Fruit fly (Drosophila melanogaster) whole organism, embryonic: ENCODE results near the gene Pex7.

ENCODE experiments used
- Atf3 ChIP-seq: fragments of 200-800 bp; sonication (Bioruptor generic); optimal IDR thresholded peaks from 3 replicates; lab custom pipeline; 2016; ENCODE audit warnings: missing biosample characterization, missing genetic modification characterization
- CG10274 ChIP-seq: fragments of 200-800 bp; sonication (Bioruptor generic); optimal IDR thresholded peaks from 3 replicates; lab custom pipeline; 2017; ENCODE audit warnings: missing biosample characterization, mild to moderate bottlenecking, missing genetic modification characterization
- CG10654 ChIP-seq: fragments of 200-800 bp; sonication (Bioruptor generic); optimal IDR thresholded peaks from 2 replicates; lab custom pipeline; 2016; ENCODE audit warnings: missing biosample characterization, missing genetic modification characterization
- CG11398 ChIP-seq: fragments of 200-800 bp; sonication (Bioruptor generic); optimal IDR thresholded peaks from 2 replicates; lab custom pipeline; 2016; ENCODE audit warnings: missing biosample characterization, missing genetic modification characterization
- CG12219 ChIP-seq: fragments of 200-800 bp; sonication (Bioruptor generic); optimal IDR thresholded peaks from 3 replicates; lab custom pipeline; 2018; ENCODE audit warnings: missing biosample characterization, mild to moderate bottlenecking, missing genetic modification characterization
- CG12299 ChIP-seq: fragments of 200-800 bp; sonication (Bioruptor generic); optimal IDR thresholded peaks from 2 replicates; lab custom pipeline; 2018; ENCODE audit warnings: missing biosample characterization, mild to moderate bottlenecking, missing genetic modification characterization
- CG12391 ChIP-seq: fragments of 200-800 bp; sonication (Bioruptor generic); optimal IDR thresholded peaks from 3 replicates; lab custom pipeline; 2018; ENCODE audit warnings: missing biosample characterization, mild to moderate bottlenecking, missing genetic modification characterization, moderate library complexity
- CG12659 ChIP-seq: fragments of 200-800 bp; sonication (Bioruptor generic); optimal IDR thresholded peaks from 3 replicates; lab custom pipeline; 2017; ENCODE audit warnings: mild to moderate bottlenecking, missing biosample characterization, missing genetic modification reagents, missing genetic modification characterization
- CG15073 ChIP-seq: fragments of 200-800 bp; sonication (Bioruptor generic); optimal IDR thresholded peaks from 2 replicates; lab custom pipeline; 2016; ENCODE audit warnings: missing biosample characterization, missing genetic modification characterization
- CG17612 ChIP-seq: fragments of 200-800 bp; sonication (Bioruptor generic); IDR thresholded peaks from 2 replicates; pipeline ENCODE4 v1.3.6; 2022; ENCODE audit warnings: missing biosample characterization, missing genetic modification characterization
- CG18011 ChIP-seq: fragments of 200-800 bp; sonication (Bioruptor generic); optimal IDR thresholded peaks from 2 replicates; lab custom pipeline; 2017; ENCODE audit warnings: missing biosample characterization, missing genetic modification characterization, mild to moderate bottlenecking, moderate library complexity, missing genotype
- CG18619 ChIP-seq: fragments of 200-800 bp; sonication (Bioruptor generic); optimal IDR thresholded peaks from 3 replicates; lab custom pipeline; 2017; ENCODE audit warnings: missing biosample characterization, mild to moderate bottlenecking, missing genetic modification characterization
- CG2875 ChIP-seq: fragments of 200-800 bp; sonication (Bioruptor generic); optimal IDR thresholded peaks from 2 replicates; lab custom pipeline; 2017; ENCODE audit warnings: missing biosample characterization, mild to moderate bottlenecking, missing genetic modification characterization, missing genetic modification reagents
- CG4328 ChIP-seq: fragments of 200-800 bp; sonication (Bioruptor generic); optimal IDR thresholded peaks from 3 replicates; lab custom pipeline; 2017; ENCODE audit warnings: missing biosample characterization, missing genetic modification reagents, missing genetic modification characterization
- CG4617 ChIP-seq: fragments of 200-800 bp; sonication (Bioruptor generic); optimal IDR thresholded peaks from 3 replicates; lab custom pipeline; 2016; ENCODE audit warnings: missing biosample characterization, missing genetic modification characterization, borderline replicate concordance
- CG4820 ChIP-seq: fragments of 200-800 bp; sonication (Bioruptor generic); optimal IDR thresholded peaks from 3 replicates; lab custom pipeline; 2016; ENCODE audit warnings: missing biosample characterization, missing genetic modification characterization
- CG6175 ChIP-seq: fragments of 200-800 bp; sonication (Bioruptor generic); IDR thresholded peaks from 3 replicates; pipeline ENCODE4 v1.3.6; 2022; ENCODE audit warnings: missing biosample characterization, missing genetic modification characterization
- CG7928 ChIP-seq: fragments of 200-800 bp; sonication (Bioruptor generic); optimal IDR thresholded peaks from 2 replicates; lab custom pipeline; 2017; ENCODE audit warnings: missing biosample characterization, mild to moderate bottlenecking, missing genetic modification characterization
- CG9437 ChIP-seq: fragments of 200-800 bp; sonication (Bioruptor generic); optimal IDR thresholded peaks from 2 replicates; lab custom pipeline; 2018; ENCODE audit warnings: missing biosample characterization, mild to moderate bottlenecking, missing genetic modification characterization
- CG9932 ChIP-seq: fragments of 200-800 bp; sonication (Bioruptor generic); IDR thresholded peaks from 2 replicates; pipeline ENCODE4 v1.3.6; 2022; ENCODE audit warnings: missing biosample characterization, missing genetic modification characterization
- CrebB ChIP-seq: fragments of 200-800 bp; sonication (Bioruptor generic); optimal IDR thresholded peaks from 3 replicates; lab custom pipeline; 2018; ENCODE audit warnings: missing biosample characterization, mild to moderate bottlenecking, missing genetic modification characterization
- Dad ChIP-seq: fragments of 200-800 bp; sonication (Bioruptor generic); optimal IDR thresholded peaks from 3 replicates; lab custom pipeline; 2016; ENCODE audit warnings: missing biosample characterization, missing genetic modification characterization
- Dfd ChIP-seq, 2 experiments: fragments of >200 bp; optimal IDR thresholded peaks; 2 replicates each; lab custom pipeline; 2017; ENCODE audit warnings: missing biosample characterization in 2 of 2, missing genetic modification characterization in 2 of 2
- Doc2 ChIP-seq: fragments of 200-800 bp; sonication (Bioruptor generic); IDR thresholded peaks from 2 replicates; pipeline ENCODE4 v1.3.6; 2022; ENCODE audit warnings: missing biosample characterization, missing genetic modification characterization
- Fer3 ChIP-seq: fragments of 200-800 bp; sonication (Bioruptor generic); optimal IDR thresholded peaks from 2 replicates; lab custom pipeline; 2018; ENCODE audit warnings: missing biosample characterization, mild to moderate bottlenecking, missing genetic modification characterization, moderate library complexity
- HmgZ ChIP-seq: fragments of 200-800 bp; sonication (Bioruptor generic); optimal IDR thresholded peaks from 2 replicates; lab custom pipeline; 2018; ENCODE audit warnings: missing biosample characterization, mild to moderate bottlenecking, missing genetic modification characterization
- Hr3 ChIP-seq: fragments of 200-800 bp; sonication (Bioruptor generic); optimal IDR thresholded peaks from 3 replicates; lab custom pipeline; 2016; ENCODE audit warnings: missing biosample characterization, missing genetic modification characterization
- Hr39 ChIP-seq: fragments of >200 bp; optimal IDR thresholded peaks from 2 replicates; lab custom pipeline; 2017
- Lpt ChIP-seq: fragments of >200 bp; optimal IDR thresholded peaks from 2 replicates; lab custom pipeline; 2018; ENCODE audit warnings: missing biosample characterization, missing genetic modification characterization
- Meics ChIP-seq: fragments of 200-800 bp; sonication (Bioruptor generic); optimal IDR thresholded peaks from 2 replicates; lab custom pipeline; 2017; ENCODE audit warnings: missing biosample characterization, mild to moderate bottlenecking, missing genetic modification characterization
- NC2β ChIP-seq: fragments of 200-800 bp; sonication (Bioruptor generic); optimal IDR thresholded peaks from 2 replicates; lab custom pipeline; 2016; ENCODE audit warnings: missing biosample characterization, missing genetic modification characterization
- Ptx1 ChIP-seq: fragments of 200-800 bp; sonication (Bioruptor generic); IDR thresholded peaks from 2 replicates; pipeline ENCODE4 v1.3.6; 2022; ENCODE audit warnings: missing biosample characterization, missing genetic modification characterization
- Sox100B ChIP-seq: fragments of 200-800 bp; sonication (Bioruptor generic); optimal IDR thresholded peaks from 3 replicates; lab custom pipeline; 2018; ENCODE audit warnings: missing biosample characterization, mild to moderate bottlenecking, missing genetic modification characterization
- Sry-δ ChIP-seq: fragments of 200-800 bp; sonication (Bioruptor generic); optimal IDR thresholded peaks from 2 replicates; lab custom pipeline; 2016; ENCODE audit warnings: missing biosample characterization, missing genetic modification characterization
- Ssrp ChIP-seq: fragments of 200-800 bp; sonication (Bioruptor generic); optimal IDR thresholded peaks from 2 replicates; lab custom pipeline; 2018; ENCODE audit warnings: missing biosample characterization, mild to moderate bottlenecking, missing genetic modification characterization, moderate library complexity
- abd-A ChIP-seq: fragments of 200-800 bp; sonication (Bioruptor generic); optimal IDR thresholded peaks from 3 replicates; lab custom pipeline; 2019; ENCODE audit warnings: missing biosample characterization, mild to moderate bottlenecking, missing genetic modification characterization, moderate library complexity
- ap ChIP-seq: fragments of 200-800 bp; sonication (Bioruptor generic); IDR thresholded peaks from 2 replicates; pipeline ENCODE4 v1.3.6; 2022; ENCODE audit warnings: missing biosample characterization, missing genetic modification characterization
- cwo ChIP-seq: fragments of 200-800 bp; sonication (Bioruptor generic); optimal IDR thresholded peaks from 3 replicates; lab custom pipeline; 2017; ENCODE audit warnings: missing biosample characterization, missing genetic modification characterization, mild to moderate bottlenecking, moderate library complexity, missing genetic modification reagents
- disco-r ChIP-seq: fragments of 200-800 bp; sonication (Bioruptor generic); optimal IDR thresholded peaks from 2 replicates; lab custom pipeline; 2016; ENCODE audit warnings: missing biosample characterization, missing genetic modification characterization
- grn ChIP-seq: fragments of 200-800 bp; sonication (Bioruptor generic); optimal IDR thresholded peaks from 3 replicates; lab custom pipeline; 2017; ENCODE audit warnings: missing biosample characterization, missing genetic modification characterization
- kay ChIP-seq: fragments of 200-800 bp; sonication (Bioruptor generic); optimal IDR thresholded peaks from 2 replicates; lab custom pipeline; 2016; ENCODE audit warnings: missing biosample characterization, missing genetic modification characterization
- knrl ChIP-seq: fragments of 200-800 bp; sonication (Bioruptor generic); IDR thresholded peaks from 3 replicates; pipeline ENCODE4 v1.3.6; 2022; ENCODE audit warnings: missing biosample characterization, missing genetic modification characterization; ENCODE audit not compliant: partially characterized antibody
- lola ChIP-seq, 3 experiments: fragments of >200 bp in 2 of 3; fragments of 200-800 bp in 1 of 3; sonication (Bioruptor generic) in 1 of 3; optimal IDR thresholded peaks; 2 replicates each; lab custom pipeline; 2017 to 2019; ENCODE audit warnings: missing biosample characterization in 3 of 3, missing genetic modification characterization in 3 of 3, mild to moderate bottlenecking in 1 of 3, moderate library complexity in 1 of 3
- nom ChIP-seq: fragments of 200-800 bp; sonication (Bioruptor generic); optimal IDR thresholded peaks from 2 replicates; lab custom pipeline; 2017; ENCODE audit warnings: missing biosample characterization, missing genetic modification characterization, mild to moderate bottlenecking, moderate library complexity, missing genetic modification reagents
- oc ChIP-seq: fragments of 200-800 bp; sonication (Bioruptor generic); optimal IDR thresholded peaks from 2 replicates; lab custom pipeline; 2018; ENCODE audit warnings: missing biosample characterization, mild to moderate bottlenecking, missing genetic modification characterization, moderate library complexity
- odd ChIP-seq: fragments of 200-800 bp; sonication (Bioruptor generic); optimal IDR thresholded peaks from 2 replicates; lab custom pipeline; 2017; ENCODE audit warnings: missing biosample characterization, mild to moderate bottlenecking, missing genetic modification characterization
- p53 ChIP-seq: fragments of 200-800 bp; sonication (Bioruptor generic); optimal IDR thresholded peaks from 2 replicates; lab custom pipeline; 2016; ENCODE audit warnings: missing biosample characterization, missing genetic modification characterization
- shn ChIP-seq: fragments of 200-800 bp; sonication (Bioruptor generic); optimal IDR thresholded peaks from 3 replicates; lab custom pipeline; 2016; ENCODE audit warnings: missing biosample characterization, missing genetic modification characterization
- sisA ChIP-seq: fragments of 200-800 bp; sonication (Bioruptor generic); IDR thresholded peaks from 2 replicates; pipeline ENCODE4 v1.3.6; 2022; ENCODE audit warnings: missing biosample characterization, missing genetic modification characterization
- tna ChIP-seq: fragments of 200-800 bp; sonication (Bioruptor generic); IDR thresholded peaks from 2 replicates; pipeline ENCODE4 v1.3.6; 2022; ENCODE audit warnings: missing biosample characterization, missing genetic modification characterization; ENCODE audit not compliant: partially characterized antibody
- wdn ChIP-seq: fragments of 200-800 bp; sonication (Bioruptor generic); IDR thresholded peaks from 2 replicates; pipeline ENCODE4 v1.3.6; 2022; ENCODE audit warnings: missing biosample characterization, missing genetic modification characterization

Gene Pex7

dm6 chr3L:8675545-8676084, 28.7 kb downstream of the Pex7 start, which contains the start of gene hry (continued):
- TF ChIP-seq CG18011 (GFP tag; lab: Kevin White, UChicago) = no peak
- TF ChIP-seq CG7928 (GFP tag; lab: Kevin White, UChicago) = peak; percentile 42
- peak; percentile 38 for TF ChIP-seq oc (tag; lab: Kevin White, UChicago)
- no peak for TF ChIP-seq CG10274 (GFP tag; lab: Kevin White, UChicago)
- peak; percentile 42 for TF ChIP-seq HmgZ (tag; lab: Kevin White, UChicago)
- no peak for TF ChIP-seq CG9437 (GFP tag; lab: Kevin White, UChicago)
- no peak for TF ChIP-seq ap
- no peak for TF ChIP-seq CG17612 (GFP tag; lab: Robert Waterston, UW)
- peak; percentile 1 for TF ChIP-seq CG12659
- no peak for TF ChIP-seq Dad (GFP tag; lab: Kevin White, UChicago)
- no peak for TF ChIP-seq Hr39
- 0 out of 2 replicates have a peak, but pooled peaks have one; percentile 32 for TF ChIP-seq tna (GFP tag; lab: Robert Waterston, UW)
- peak; percentile 89 for TF ChIP-seq kay (GFP tag; lab: Kevin White, UChicago)
- TF ChIP-seq Ptx1 = no peak
- TF ChIP-seq CrebB (tag; lab: Kevin White, UChicago) = peak; percentile 19
- no peak for TF ChIP-seq CG11398
- no peak for TF ChIP-seq disco-r
- TF ChIP-seq CG10654 (GFP tag; lab: Kevin White, UChicago) = no peak
- no peak for TF ChIP-seq Sry-δ (GFP tag; lab: Kevin White, UChicago)
- peak; percentile 47 for TF ChIP-seq CG18619
- TF ChIP-seq sisA (GFP tag; lab: Robert Waterston, UW) = no peak
- TF ChIP-seq Dfd (GFP tag; optimal IDR thresholded peaks at IDR 0.05; lab: Kevin White, UChicago) = no peak
- TF ChIP-seq Lpt = no peak
- TF ChIP-seq odd (GFP tag; lab: Kevin White, UChicago) = peak; percentile 64
- TF ChIP-seq CG2875 = no peak
- TF ChIP-seq nom (GFP tag; lab: Kevin White, UChicago) = peak; percentile 87
- TF ChIP-seq grn (GFP tag; lab: Kevin White, UChicago) = peak; percentile 52
- no peak for TF ChIP-seq wdn
- no peak for TF ChIP-seq p53 (GFP tag; lab: Kevin White, UChicago)
- TF ChIP-seq CG12391 (tag; lab: Kevin White, UChicago) = peak; percentile 37
- TF ChIP-seq Sox100B (GFP tag; lab: Kevin White, UChicago) = no peak
- TF ChIP-seq shn = no peak
- TF ChIP-seq CG9932 = no peak
- TF ChIP-seq cwo (GFP tag; lab: Kevin White, UChicago) = peak; percentile 92
- no peak for TF ChIP-seq Hr3 (GFP tag; lab: Kevin White, UChicago)
- no peak for TF ChIP-seq lola (GFP tag; optimal IDR thresholded peaks at IDR 0.05; lab: Kevin White, UChicago)
- peak; percentile 33; the same call in 2 of the 3 replicates for TF ChIP-seq knrl (GFP tag; lab: Robert Waterston, UW)
- TF ChIP-seq Doc2 (GFP tag; lab: Robert Waterston, UW) = no peak
- TF ChIP-seq Atf3 = no peak
- TF ChIP-seq Fer3 (tag; lab: Kevin White, UChicago) = peak; percentile 5
- TF ChIP-seq Ssrp (tag; lab: Kevin White, UChicago) = no peak
- no peak for TF ChIP-seq CG15073 (GFP tag; lab: Kevin White, UChicago)
- peak; percentile 10 for TF ChIP-seq CG12219
- TF ChIP-seq NC2β (GFP tag; lab: Kevin White, UChicago) = no peak
- TF ChIP-seq Meics (GFP tag; lab: Kevin White, UChicago) = no peak
- TF ChIP-seq CG4820 (GFP tag; lab: Kevin White, UChicago) = no peak
- TF ChIP-seq CG12299 (tag; lab: Kevin White, UChicago) = peak; percentile 39
- TF ChIP-seq CG6175 (GFP tag; lab: Robert Waterston, UW) = 0 out of 3 replicates have a peak, but pooled peaks have one; percentile 30
- TF ChIP-seq abd-A (tag; lab: Kevin White, UChicago) = peak; percentile 88
- TF ChIP-seq CG4328 = peak; percentile 41
- no peak for TF ChIP-seq CG4617
